Fruit fly (Drosophila melanogaster) whole organism, embryonic: Measurements from ENCODE around the gene CG17777.

Source experiments
- Ada2b ChIP-seq: fragments of 200-800 bp; sonication (Bioruptor generic); IDR thresholded peaks from 2 replicates; pipeline ENCODE4 v1.3.6; 2022; ENCODE audit warnings: missing biosample characterization, missing genetic modification characterization
- CG11085 ChIP-seq: fragments of 200-800 bp; sonication (Bioruptor generic); IDR thresholded peaks from 2 replicates; pipeline ENCODE4 v1.3.6; 2022; ENCODE audit warnings: missing biosample characterization, missing genetic modification characterization
- CG11398 ChIP-seq: fragments of 200-800 bp; sonication (Bioruptor generic); optimal IDR thresholded peaks from 2 replicates; lab custom pipeline; 2016; ENCODE audit warnings: missing biosample characterization, missing genetic modification characterization
- CG11723 ChIP-seq: fragments of 200-800 bp; sonication (Bioruptor generic); optimal IDR thresholded peaks from 2 replicates; lab custom pipeline; 2017; ENCODE audit warnings: missing biosample characterization, mild to moderate bottlenecking, missing genetic modification characterization
- CG1529 ChIP-seq: fragments of 200-800 bp; sonication (Bioruptor generic); optimal IDR thresholded peaks from 3 replicates; lab custom pipeline; 2018; ENCODE audit warnings: missing biosample characterization, missing genetic modification characterization
- CG15479 ChIP-seq: fragments of 200-800 bp; sonication (Bioruptor generic); optimal IDR thresholded peaks from 3 replicates; lab custom pipeline; 2019; ENCODE audit warnings: missing biosample characterization, mild to moderate bottlenecking, missing genetic modification characterization, moderate library complexity
- CG15696 ChIP-seq: fragments of 200-800 bp; sonication (Bioruptor generic); optimal IDR thresholded peaks from 2 replicates; lab custom pipeline; 2019; ENCODE audit warnings: missing biosample characterization, mild to moderate bottlenecking, missing genetic modification characterization, moderate library complexity
- CG17186 ChIP-seq: fragments of 200-800 bp; sonication (Bioruptor generic); optimal IDR thresholded peaks from 3 replicates; lab custom pipeline; 2017; ENCODE audit warnings: missing biosample characterization, missing genetic modification reagents, missing genetic modification characterization
- CG17359 ChIP-seq: fragments of 200-800 bp; sonication (Bioruptor generic); optimal IDR thresholded peaks from 3 replicates; lab custom pipeline; 2018; ENCODE audit warnings: missing biosample characterization, mild to moderate bottlenecking, missing genetic modification characterization, moderate library complexity
- CG17829 ChIP-seq: fragments of 200-800 bp; optimal IDR thresholded peaks from 2 replicates; lab custom pipeline; 2019; ENCODE audit warnings: missing biosample characterization, mild to moderate bottlenecking, missing genetic modification characterization, moderate library complexity
- CG1792 ChIP-seq: fragments of 200-800 bp; sonication (Bioruptor generic); optimal IDR thresholded peaks from 2 replicates; lab custom pipeline; 2016; ENCODE audit warnings: missing biosample characterization, missing genetic modification characterization
- CG18619 ChIP-seq: fragments of 200-800 bp; sonication (Bioruptor generic); optimal IDR thresholded peaks from 3 replicates; lab custom pipeline; 2017; ENCODE audit warnings: missing biosample characterization, mild to moderate bottlenecking, missing genetic modification characterization
- CG2120 ChIP-seq: fragments of 200-800 bp; sonication (Bioruptor generic); optimal IDR thresholded peaks from 3 replicates; lab custom pipeline; 2016; ENCODE audit warnings: missing biosample characterization, missing genetic modification characterization
- CG30403 ChIP-seq: fragments of 200-800 bp; sonication (Bioruptor generic); optimal IDR thresholded peaks from 3 replicates; lab custom pipeline; 2016; ENCODE audit warnings: missing biosample characterization, missing genetic modification characterization
- CG32772 ChIP-seq: fragments of 200-800 bp; sonication (Bioruptor generic); IDR thresholded peaks from 2 replicates; pipeline ENCODE4 v1.3.6; 2022; ENCODE audit warnings: missing biosample characterization, missing genetic modification characterization
- CG34376 ChIP-seq: fragments of 200-800 bp; sonication (Bioruptor generic); optimal IDR thresholded peaks from 2 replicates; lab custom pipeline; 2018; ENCODE audit warnings: missing biosample characterization, mild to moderate bottlenecking, missing genetic modification characterization
- CG4328 ChIP-seq: fragments of 200-800 bp; sonication (Bioruptor generic); optimal IDR thresholded peaks from 3 replicates; lab custom pipeline; 2017; ENCODE audit warnings: missing biosample characterization, missing genetic modification reagents, missing genetic modification characterization
- CG5245 ChIP-seq: fragments of 200-800 bp; sonication (Bioruptor generic); optimal IDR thresholded peaks from 3 replicates; lab custom pipeline; 2016; ENCODE audit warnings: missing biosample characterization, missing genetic modification characterization
- CG7745 ChIP-seq: fragments of 200-800 bp; sonication (Bioruptor generic); optimal IDR thresholded peaks from 2 replicates; lab custom pipeline; 2018; ENCODE audit warnings: missing biosample characterization, mild to moderate bottlenecking, missing genetic modification characterization, moderate library complexity
- CG7839 ChIP-seq: fragments of 200-800 bp; sonication (Bioruptor generic); optimal IDR thresholded peaks from 3 replicates; lab custom pipeline; 2018; ENCODE audit warnings: missing biosample characterization, mild to moderate bottlenecking, missing genetic modification characterization, moderate library complexity
- CG8281 ChIP-seq: fragments of 200-800 bp; sonication (Bioruptor generic); optimal IDR thresholded peaks from 2 replicates; lab custom pipeline; 2018; ENCODE audit warnings: missing biosample characterization, mild to moderate bottlenecking, missing genetic modification characterization, moderate library complexity
- Chrac-16 ChIP-seq: fragments of 200-800 bp; sonication (Bioruptor generic); optimal IDR thresholded peaks from 3 replicates; lab custom pipeline; 2016; ENCODE audit warnings: missing biosample characterization, missing genetic modification characterization
- Doc3 ChIP-seq: fragments of 200-800 bp; sonication (Bioruptor generic); IDR thresholded peaks from 3 replicates; pipeline ENCODE4 v1.3.6; 2022; ENCODE audit warnings: missing biosample characterization, missing genetic modification characterization; ENCODE audit not compliant: partially characterized antibody
- Eip74EF ChIP-seq, 2 experiments: fragments of 200-800 bp in 1 of 2; fragments of >200 bp in 1 of 2; sonication (Bioruptor generic) in 1 of 2; optimal IDR thresholded peaks; 2 replicates each; lab custom pipeline; 2017 to 2019; ENCODE audit warnings: missing biosample characterization in 2 of 2, missing genetic modification characterization in 2 of 2, mild to moderate bottlenecking in 1 of 2, moderate library complexity in 1 of 2
- Ets65A ChIP-seq: fragments of 200-800 bp; sonication (Bioruptor generic); peaks from one replicate; lab custom pipeline; 2016; ENCODE audit warnings: missing biosample characterization, missing genetic modification characterization
- HLH54F ChIP-seq: fragments of 200-800 bp; sonication (Bioruptor generic); optimal IDR thresholded peaks from 3 replicates; lab custom pipeline; 2016; ENCODE audit warnings: missing biosample characterization, missing genetic modification characterization
- Hr3 ChIP-seq: fragments of 200-800 bp; sonication (Bioruptor generic); optimal IDR thresholded peaks from 3 replicates; lab custom pipeline; 2016; ENCODE audit warnings: missing biosample characterization, missing genetic modification characterization
- Hr39 ChIP-seq: fragments of >200 bp; optimal IDR thresholded peaks from 2 replicates; lab custom pipeline; 2017
- Hsf ChIP-seq: fragments of 200-800 bp; sonication (Bioruptor generic); optimal IDR thresholded peaks from 3 replicates; lab custom pipeline; 2016; ENCODE audit warnings: missing biosample characterization, missing genetic modification characterization
- Med ChIP-seq: fragments of 200-800 bp; sonication (Bioruptor generic); peaks from one replicate; lab custom pipeline; 2016; ENCODE audit warnings: missing biosample characterization, missing genetic modification characterization, mild to moderate bottlenecking, inconsistent platforms, moderate library complexity
- Vsx1 ChIP-seq: fragments of 200-800 bp; sonication (Bioruptor generic); optimal IDR thresholded peaks from 2 replicates; lab custom pipeline; 2017; ENCODE audit warnings: missing biosample characterization, mild to moderate bottlenecking, missing genetic modification characterization, missing genetic modification reagents
- Xrp1 ChIP-seq: fragments of 200-800 bp; sonication (Bioruptor generic); IDR thresholded peaks from 2 replicates; pipeline ENCODE4 v1.3.6; 2022; ENCODE audit warnings: missing biosample characterization, missing genetic modification characterization
- al ChIP-seq: fragments of 200-800 bp; sonication (Bioruptor generic); IDR thresholded peaks from 2 replicates; pipeline ENCODE4 v1.3.6; 2022; ENCODE audit warnings: missing biosample characterization, missing genetic modification characterization
- amos ChIP-seq: fragments of 200-800 bp; sonication (Bioruptor generic); IDR thresholded peaks from 2 replicates; pipeline ENCODE4 v1.3.6; 2022; ENCODE audit warnings: missing biosample characterization, missing genetic modification characterization; ENCODE audit not compliant: partially characterized antibody
- cato ChIP-seq: fragments of 200-800 bp; sonication (Bioruptor generic); optimal IDR thresholded peaks from 2 replicates; lab custom pipeline; 2016; ENCODE audit warnings: missing biosample characterization, missing genetic modification characterization, borderline replicate concordance
- dati ChIP-seq: fragments of 200-800 bp; sonication (Bioruptor generic); IDR thresholded peaks from 2 replicates; pipeline ENCODE4 v1.3.6; 2022; ENCODE audit warnings: missing biosample characterization, missing genetic modification characterization
- en ChIP-seq: fragments of 200-800 bp; sonication (Bioruptor generic); optimal IDR thresholded peaks from 2 replicates; lab custom pipeline; 2016; ENCODE audit warnings: missing biosample characterization, missing genetic modification characterization
- fd96Cb ChIP-seq: fragments of 200-800 bp; sonication (Bioruptor generic); optimal IDR thresholded peaks from 2 replicates; lab custom pipeline; 2018; ENCODE audit warnings: missing biosample characterization, mild to moderate bottlenecking, missing genetic modification characterization, moderate library complexity
- gt ChIP-seq: fragments of 200-800 bp; sonication (Bioruptor generic); IDR thresholded peaks from 2 replicates; pipeline ENCODE4 v1.3.6; 2022; ENCODE audit warnings: missing biosample characterization, missing genetic modification characterization
- kay ChIP-seq: fragments of 200-800 bp; sonication (Bioruptor generic); optimal IDR thresholded peaks from 2 replicates; lab custom pipeline; 2016; ENCODE audit warnings: missing biosample characterization, missing genetic modification characterization
- knrl ChIP-seq: fragments of 200-800 bp; sonication (Bioruptor generic); IDR thresholded peaks from 3 replicates; pipeline ENCODE4 v1.3.6; 2022; ENCODE audit warnings: missing biosample characterization, missing genetic modification characterization; ENCODE audit not compliant: partially characterized antibody
- lbe ChIP-seq: fragments of 200-800 bp; sonication (Bioruptor generic); optimal IDR thresholded peaks from 2 replicates; lab custom pipeline; 2016; ENCODE audit warnings: missing biosample characterization, mild to moderate bottlenecking, missing genetic modification characterization
- mirr ChIP-seq: fragments of 200-800 bp; sonication (Bioruptor generic); optimal IDR thresholded peaks from 3 replicates; lab custom pipeline; 2018; ENCODE audit warnings: missing biosample characterization, mild to moderate bottlenecking, missing genetic modification characterization
- otp ChIP-seq: fragments of 200-800 bp; sonication (Bioruptor generic); IDR thresholded peaks from 3 replicates; pipeline ENCODE4, ENCODE4 v1.3.6; 2022; ENCODE audit warnings: missing biosample characterization, missing genetic modification characterization
- repo ChIP-seq: fragments of 200-800 bp; sonication (Bioruptor generic); optimal IDR thresholded peaks from 2 replicates; lab custom pipeline; 2016; ENCODE audit warnings: missing biosample characterization, missing genetic modification characterization
- sd ChIP-seq: fragments of 200-800 bp; sonication (Bioruptor generic); optimal IDR thresholded peaks from 3 replicates; lab custom pipeline; 2018; ENCODE audit warnings: missing biosample characterization, mild to moderate bottlenecking, missing genetic modification characterization, moderate library complexity
- sim ChIP-seq: fragments of 200-800 bp; sonication (Bioruptor generic); IDR thresholded peaks from 2 replicates; pipeline ENCODE4 v1.3.6; 2022; ENCODE audit warnings: missing biosample characterization, missing genetic modification characterization
- sr ChIP-seq: fragments of 200-800 bp; sonication (Bioruptor generic); IDR thresholded peaks from 3 replicates; pipeline ENCODE4 v1.3.6; 2022; ENCODE audit warnings: missing biosample characterization, missing genetic modification characterization
- tio ChIP-seq: fragments of 200-800 bp; sonication (Bioruptor generic); optimal IDR thresholded peaks from 2 replicates; lab custom pipeline; 2017; ENCODE audit warnings: missing biosample characterization, missing genetic modification characterization, inconsistent platforms
- tx ChIP-seq: fragments of 200-800 bp; sonication (Bioruptor generic); optimal IDR thresholded peaks from 2 replicates; lab custom pipeline; 2016; ENCODE audit warnings: missing biosample characterization, missing genetic modification characterization
- z ChIP-seq: fragments of 200-800 bp; sonication (Bioruptor generic); IDR thresholded peaks from 3 replicates; pipeline ENCODE4 v1.3.6; 2022; ENCODE audit warnings: missing biosample characterization, missing genetic modification characterization

CG17777 gene

DNA sequence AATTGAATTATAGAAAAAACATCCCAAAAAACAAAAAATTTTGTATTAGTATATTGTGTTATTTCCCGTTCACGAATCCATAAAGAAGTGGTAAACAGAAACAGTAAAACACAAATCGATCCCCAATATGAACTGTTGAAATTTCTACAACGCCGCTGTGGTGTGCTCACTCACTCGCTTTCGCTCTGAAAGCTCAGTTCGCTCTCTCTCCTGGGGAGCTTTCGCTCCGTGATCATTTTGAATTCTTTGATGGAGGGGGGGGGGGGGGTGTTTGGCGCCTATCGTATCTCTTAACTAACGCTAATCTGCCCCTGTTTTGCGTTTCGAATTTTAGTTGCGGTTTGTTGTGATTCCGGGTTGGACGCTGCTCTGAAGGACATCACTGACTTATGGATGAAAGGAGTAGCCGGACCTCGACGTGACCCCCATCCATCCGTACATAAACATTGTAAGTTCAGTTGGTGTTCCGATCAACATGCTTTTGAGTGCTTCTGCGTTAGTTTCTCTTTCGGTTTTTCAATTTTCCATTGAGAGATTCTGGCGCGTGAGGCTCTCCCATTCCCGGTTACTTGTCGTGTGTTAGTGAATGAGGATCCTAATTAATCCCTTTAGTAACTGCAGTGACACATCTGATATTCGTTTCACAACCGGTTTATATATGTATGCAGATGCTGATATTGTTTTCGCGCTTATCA lies 45.3 kb upstream of the CG17777 start, which contains the start of gene D2hgdh (continued):
- TF ChIP-seq CG1792 (GFP tag; lab: Kevin White, UChicago) (no peak), gt (GFP tag; lab: Robert Waterston, UW) (no peak), tio (GFP tag; lab: Kevin White, UChicago) (no peak), CG32772 (GFP tag; lab: Robert Waterston, UW) (no peak), Ets65A (GFP tag; lab: Kevin White, UChicago) (no peak), Med (GFP tag; lab: Kevin White, UChicago) (peak; percentile 79), CG5245 (GFP tag; lab: Kevin White, UChicago) (no peak), cato (GFP tag; lab: Kevin White, UChicago) (no peak), CG17359 (tag; lab: Kevin White, UChicago) (no peak), sd (no peak), kay (no peak), CG8281 (tag; lab: Kevin White, UChicago) (no peak), mirr (GFP tag; lab: Kevin White, UChicago) (no peak), knrl (GFP tag; lab: Robert Waterston, UW) (no peak), CG34376 (peak; percentile 38), HLH54F (GFP tag; lab: Kevin White, UChicago) (no peak), CG2120 (GFP tag; lab: Kevin White, UChicago) (peak; percentile 60), Hr3 (GFP tag; lab: Kevin White, UChicago) (no peak), CG11723 (GFP tag; lab: Kevin White, UChicago) (no peak), Ada2b (GFP tag; lab: Robert Waterston, UW) (0 out of 2 replicates have a peak, but pooled peaks have one; percentile 7), CG17829 (no peak), z (GFP tag; lab: Robert Waterston, UW) (peak; percentile 76; the same call in 2 of the 3 replicates), CG11085 (no peak), CG4328 (GFP tag; lab: Kevin White, UChicago) (no peak), sim (no peak), CG7745 (tag; lab: Kevin White, UChicago) (no peak), CG18619 (GFP tag; lab: Kevin White, UChicago) (no peak), al (GFP tag; lab: Robert Waterston, UW) (no peak), Xrp1 (GFP tag; lab: Robert Waterston, UW) (no peak), CG17186 (no peak), CG1529 (no peak), fd96Cb (no peak), Hsf (no peak), repo (no peak), dati (GFP tag; lab: Robert Waterston, UW) (no peak), tx (GFP tag; lab: Kevin White, UChicago) (no peak), CG11398 (no peak), Doc3 (GFP tag; lab: Robert Waterston, UW) (no peak), otp (no peak), amos (GFP tag; lab: Robert Waterston, UW) (peak; percentile 23; the same call in 1 of the 2 replicates), Vsx1 (GFP tag; lab: Kevin White, UChicago) (no peak), CG15479 (GFP tag; lab: Kevin White, UChicago) (no peak), en (GFP tag; lab: Kevin White, UChicago) (no peak), Eip74EF (GFP tag; optimal IDR thresholded peaks at IDR 0.05; lab: Kevin White, UChicago) (no peak), CG7839 (tag; lab: Kevin White, UChicago) (no peak), CG30403 (GFP tag; lab: Kevin White, UChicago) (peak; percentile 4), lbe (GFP tag; lab: Kevin White, UChicago) (no peak), Hr39 (lab: Kevin White, UChicago) (no peak), CG15696 (tag; lab: Kevin White, UChicago) (no peak), Chrac-16 (GFP tag; lab: Kevin White, UChicago) (no peak), sr (GFP tag; lab: Robert Waterston, UW) (no peak)
